Worm (Caenorhabditis elegans) whole organism, mixed stage, embryonic: ENCODE data around the gene R07E4.5.

Experiments
- M03D4.4 ChIP-seq: sonication (generic microtip); optimal IDR thresholded peaks from 2 replicates; lab custom pipeline; 2017; ENCODE audit warnings: mild to moderate bottlenecking, missing genetic modification characterization, missing compliant biosample characterization
- bed-3 ChIP-seq: fragments of 200-800 bp; sonication (Bioruptor generic); optimal IDR thresholded peaks from 3 replicates; lab custom pipeline; 2018; ENCODE audit warnings: mild to moderate bottlenecking, missing genetic modification characterization, moderate library complexity, missing compliant biosample characterization
- blmp-1 ChIP-seq: fragments of 150-350 bp; optimal IDR thresholded peaks from 2 replicates; lab custom pipeline; 2014; ENCODE audit warnings: missing biosample characterization, missing genetic modification characterization
- ceh-39 ChIP-seq: fragments of 150-350 bp; optimal IDR thresholded peaks from 2 replicates; lab custom pipeline; 2014; ENCODE audit warnings: missing biosample characterization, missing genetic modification characterization
- ceh-43 ChIP-seq: fragments of 200-800 bp; sonication (Bioruptor generic); optimal IDR thresholded peaks from 2 replicates; lab custom pipeline; 2018; ENCODE audit warnings: mild to moderate bottlenecking, missing genetic modification characterization, moderate library complexity, missing compliant biosample characterization
- ceh-83 ChIP-seq: fragments of 200-800 bp; sonication (Bioruptor generic); optimal IDR thresholded peaks from 2 replicates; lab custom pipeline; 2018; ENCODE audit warnings: mild to moderate bottlenecking, missing genetic modification characterization, missing compliant biosample characterization
- ces-1 ChIP-seq: fragments of 150-350 bp; optimal IDR thresholded peaks from 2 replicates; lab custom pipeline; 2014; ENCODE audit warnings: missing biosample characterization, missing genetic modification reagents, missing genetic modification characterization
- cnd-1 ChIP-seq: fragments of 200-800 bp; sonication (Bioruptor generic); optimal IDR thresholded peaks from 2 replicates; lab custom pipeline; 2018; ENCODE audit warnings: mild to moderate bottlenecking, missing genetic modification characterization, missing compliant biosample characterization
- drap-1 ChIP-seq: fragments of 200-800 bp; sonication (Bioruptor generic); optimal IDR thresholded peaks from 3 replicates; lab custom pipeline; 2018; ENCODE audit warnings: mild to moderate bottlenecking, missing genetic modification characterization, missing compliant biosample characterization
- elt-1 ChIP-seq: sonication (generic microtip); optimal IDR thresholded peaks from 2 replicates; lab custom pipeline; 2017; ENCODE audit warnings: missing genetic modification characterization, mild to moderate bottlenecking, missing compliant biosample characterization, antibody characterized with exemption, moderate library complexity, borderline replicate concordance; ENCODE audit not compliant: insufficient read depth
- elt-3 ChIP-seq: fragments of 150-350 bp; optimal IDR thresholded peaks from 2 replicates; lab custom pipeline; 2014; ENCODE audit warnings: missing biosample characterization, missing genetic modification characterization
- flh-1 ChIP-seq: fragments of 200-800 bp; sonication (Bioruptor generic); optimal IDR thresholded peaks from 2 replicates; lab custom pipeline; 2018; ENCODE audit warnings: mild to moderate bottlenecking, missing genetic modification characterization, moderate library complexity, missing compliant biosample characterization
- ham-2 ChIP-seq: fragments of 200-800 bp; sonication (Bioruptor generic); optimal IDR thresholded peaks from 2 replicates; lab custom pipeline; 2018; ENCODE audit warnings: mild to moderate bottlenecking, missing genetic modification characterization, missing compliant biosample characterization
- hlh-1 ChIP-seq: fragments of 150-350 bp; optimal IDR thresholded peaks from 2 replicates; lab custom pipeline; 2014; ENCODE audit warnings: missing biosample characterization, missing genetic modification reagents, missing genetic modification characterization
- lin-13 ChIP-seq: fragments of 150-350 bp; optimal IDR thresholded peaks from 2 replicates; lab custom pipeline; 2014; ENCODE audit warnings: missing biosample characterization, missing genetic modification characterization
- lin-32 ChIP-seq: fragments of 200-800 bp; sonication (Bioruptor generic); optimal IDR thresholded peaks from 2 replicates; lab custom pipeline; 2018; ENCODE audit warnings: mild to moderate bottlenecking, missing genetic modification characterization, missing compliant biosample characterization
- lsy-2 ChIP-seq: fragments of 150-350 bp; optimal IDR thresholded peaks from 2 replicates; lab custom pipeline; 2014; ENCODE audit warnings: missing biosample characterization, missing genetic modification characterization
- mab-5 ChIP-seq: fragments of 150-350 bp; optimal IDR thresholded peaks from 2 replicates; lab custom pipeline; 2014; ENCODE audit warnings: missing biosample characterization, missing genetic modification characterization
- mep-1 ChIP-seq: fragments of 150-350 bp; optimal IDR thresholded peaks from 2 replicates; lab custom pipeline; 2017; ENCODE audit warnings: missing biosample characterization, missing genetic modification reagents, missing genetic modification characterization, inconsistent platforms
- mls-2 ChIP-seq: sonication (generic microtip); optimal IDR thresholded peaks from 2 replicates; lab custom pipeline; 2016; ENCODE audit warnings: mild to moderate bottlenecking, missing genetic modification characterization, moderate library complexity, missing compliant biosample characterization
- nhr-12 ChIP-seq: fragments of 150-350 bp; optimal IDR thresholded peaks from 2 replicates; lab custom pipeline; 2014; ENCODE audit warnings: missing biosample characterization, missing genetic modification characterization
- nhr-2 ChIP-seq: fragments of 150-350 bp; optimal IDR thresholded peaks from 2 replicates; lab custom pipeline; 2014; ENCODE audit warnings: missing biosample characterization, missing genetic modification characterization
- nhr-237 ChIP-seq: fragments of 150-350 bp; optimal IDR thresholded peaks from 2 replicates; lab custom pipeline; 2014; ENCODE audit warnings: missing biosample characterization, missing genetic modification characterization
- nhr-28 ChIP-seq: fragments of 150-350 bp; optimal IDR thresholded peaks from 2 replicates; lab custom pipeline; 2014; ENCODE audit warnings: missing biosample characterization, missing genetic modification characterization
- nhr-76 ChIP-seq: sonication (generic microtip); optimal IDR thresholded peaks from 2 replicates; lab custom pipeline; 2017; ENCODE audit warnings: missing biosample characterization, missing genetic modification characterization
- pha-4 ChIP-seq: fragments of 150-350 bp; optimal IDR thresholded peaks from 2 replicates; lab custom pipeline; 2018; ENCODE audit warnings: missing biosample characterization, missing genetic modification reagents, missing genetic modification characterization
- sem-2 ChIP-seq: fragments of 200-800 bp; sonication (Bioruptor generic); optimal IDR thresholded peaks from 2 replicates; lab custom pipeline; 2018; ENCODE audit warnings: mild to moderate bottlenecking, missing genetic modification characterization, missing compliant biosample characterization
- snpc-4 ChIP-seq: fragments of 150-350 bp; optimal IDR thresholded peaks from 2 replicates; lab custom pipeline; 2014; ENCODE audit warnings: missing biosample characterization, missing genetic modification characterization
- sptf-1 ChIP-seq: sonication (generic microtip); optimal IDR thresholded peaks from 2 replicates; lab custom pipeline; 2017; ENCODE audit warnings: mild to moderate bottlenecking, missing genetic modification characterization, moderate library complexity, missing compliant biosample characterization
- unc-39 ChIP-seq: fragments of 150-350 bp; optimal IDR thresholded peaks from 2 replicates; lab custom pipeline; 2014; ENCODE audit warnings: missing biosample characterization, missing genetic modification characterization
- unc-62 ChIP-seq: fragments of 150-350 bp; optimal IDR thresholded peaks from 2 replicates; lab custom pipeline; 2014; ENCODE audit warnings: missing biosample characterization, missing genetic modification reagents, missing genetic modification characterization
- zip-8 ChIP-seq: fragments of 150-350 bp; optimal IDR thresholded peaks from 2 replicates; lab custom pipeline; 2014; ENCODE audit warnings: missing biosample characterization, missing genetic modification characterization
- ztf-11 ChIP-seq: fragments of 150-350 bp; optimal IDR thresholded peaks from 2 replicates; lab custom pipeline; 2014; ENCODE audit warnings: missing biosample characterization, missing genetic modification characterization

The R07E4.5 gene

ce11 chrX:5930822-5931221 lies 22.2 kb downstream of the R07E4.5 start, which contains the start of gene egl-6:
egl-6 (plus strand) TSS chrX:5931122.
- no peak for TF ChIP-seq bed-3
- no peak for TF ChIP-seq sem-2
- TF ChIP-seq ceh-83 (GFP tag; lab: Kevin White, UChicago), result no peak
- no peak for TF ChIP-seq zip-8 (tag; lab: Kevin White, UChicago)
- no peak for TF ChIP-seq mep-1 (tag; lab: Kevin White, UChicago)
- TF ChIP-seq lin-32, result no peak
- no peak for TF ChIP-seq ceh-43 (GFP tag; lab: Kevin White, UChicago)
- no peak for TF ChIP-seq drap-1 (GFP tag; lab: Kevin White, UChicago)
- no peak for TF ChIP-seq snpc-4 (tag; lab: Kevin White, UChicago)
- TF ChIP-seq, all 35 proteins: peak for 0

ce11 chrX:5923672-5924071 lies 29.3 kb downstream of the R07E4.5 start:
- TF ChIP-seq bed-3, result no peak
- no peak for TF ChIP-seq lin-32
- no peak for TF ChIP-seq lsy-2 (tag; lab: Kevin White, UChicago)
- TF ChIP-seq unc-62 (GFP tag; lab: Kevin White, UChicago), result no peak
- no peak for TF ChIP-seq hlh-1
- no peak for TF ChIP-seq lin-13 (tag; lab: Kevin White, UChicago)
- no peak for TF ChIP-seq pha-4
- no peak for TF ChIP-seq nhr-76 (tag; lab: Kevin White, UChicago)
- TF ChIP-seq ceh-39 (tag; lab: Kevin White, UChicago), result no peak
- TF ChIP-seq flh-1, result no peak

- TF ChIP-seq unc-39 (tag; lab: Kevin White, UChicago), result no peak
- no peak for TF ChIP-seq lin-13 (tag; lab: Kevin White, UChicago)
- no peak for TF ChIP-seq ztf-11
- no peak for TF ChIP-seq M03D4.4 (tag; lab: Kevin White, UChicago)
- no peak for TF ChIP-seq mab-5 (tag; lab: Kevin White, UChicago)
- TF ChIP-seq flh-1, result no peak
- no peak for TF ChIP-seq blmp-1 (tag; lab: Kevin White, UChicago)
- TF ChIP-seq sptf-1 (tag; lab: Kevin White, UChicago), result no peak
- TF ChIP-seq ces-1 (GFP tag; lab: Kevin White, UChicago), result no peak
- TF ChIP-seq snpc-4 (tag; lab: Kevin White, UChicago), result no peak
- no peak for TF ChIP-seq unc-62 (GFP tag; lab: Kevin White, UChicago)
- TF ChIP-seq pha-4, result no peak
- no peak for TF ChIP-seq sem-2
- no peak for TF ChIP-seq elt-1 (tag; lab: Kevin White, UChicago)
- no peak for TF ChIP-seq nhr-237 (tag; lab: Kevin White, UChicago)
- TF ChIP-seq, all 35 proteins: peak for 0
These were observed 33.9 kb downstream of the R07E4.5 start, which contains the start of gene capa-1 for ce11 chrX:5919097-5919496. capa-1 (plus strand) TSS chrX:5919397.

- TF ChIP-seq nhr-237 (tag; lab: Kevin White, UChicago), result no peak
- TF ChIP-seq nhr-28 (tag; lab: Kevin White, UChicago), result no peak
- no peak for TF ChIP-seq mab-5 (tag; lab: Kevin White, UChicago)
- no peak for TF ChIP-seq sem-2
- no peak for TF ChIP-seq nhr-12 (tag; lab: Kevin White, UChicago)
- no peak for TF ChIP-seq drap-1 (GFP tag; lab: Kevin White, UChicago)
- no peak for TF ChIP-seq elt-1 (tag; lab: Kevin White, UChicago)
- no peak for TF ChIP-seq lin-13 (tag; lab: Kevin White, UChicago)
- TF ChIP-seq lin-32, result no peak
- TF ChIP-seq mls-2 (tag; lab: Kevin White, UChicago), result no peak
- no peak for TF ChIP-seq flh-1
- no peak for TF ChIP-seq ceh-43 (GFP tag; lab: Kevin White, UChicago)
- TF ChIP-seq unc-39 (tag; lab: Kevin White, UChicago), result no peak
- TF ChIP-seq pha-4, result no peak
- no peak for TF ChIP-seq ceh-39 (tag; lab: Kevin White, UChicago)
- TF ChIP-seq snpc-4 (tag; lab: Kevin White, UChicago), result no peak
- no peak for TF ChIP-seq unc-62 (GFP tag; lab: Kevin White, UChicago)
- no peak for TF ChIP-seq cnd-1 (tag; lab: Kevin White, UChicago)
- TF ChIP-seq elt-3 (tag; lab: Kevin White, UChicago), result no peak
These were observed 35.7 kb downstream of the R07E4.5 start, which contains the start of gene Y23B4A.1 for ce11 chrX:5917284-5917683. Y23B4A.1 (minus strand) TSS chrX:5917384.

- TF ChIP-seq ham-2 (GFP tag; lab: Kevin White, UChicago) (no peak), flh-1 (no peak), sem-2 (no peak), nhr-2 (no peak), blmp-1 (tag; lab: Kevin White, UChicago) (no peak), mls-2 (tag; lab: Kevin White, UChicago) (no peak), mab-5 (tag; lab: Kevin White, UChicago) (no peak), nhr-28 (tag; lab: Kevin White, UChicago) (no peak), ceh-43 (GFP tag; lab: Kevin White, UChicago) (no peak), sptf-1 (tag; lab: Kevin White, UChicago) (no peak), unc-62 (GFP tag; lab: Kevin White, UChicago) (no peak), zip-8 (tag; lab: Kevin White, UChicago) (no peak), nhr-76 (tag; lab: Kevin White, UChicago) (no peak), unc-39 (tag; lab: Kevin White, UChicago) (no peak), nhr-237 (tag; lab: Kevin White, UChicago) (no peak), snpc-4 (tag; lab: Kevin White, UChicago) (no peak), nhr-12 (tag; lab: Kevin White, UChicago) (no peak)
These were observed 47.2 kb downstream of the R07E4.5 start for ce11 chrX:5905764-5906163.
